Worm (Caenorhabditis elegans) whole organism, L4/young adult: ENCODE results near the gene K02E10.7.

Source experiments
- W03F9.2 ChIP-seq: fragments of 150-350 bp; optimal IDR thresholded peaks from 2 replicates; lab custom pipeline; 2014; ENCODE audit warnings: missing biosample characterization, missing genetic modification characterization
- him-1 ChIP-seq: sonication (generic microtip); optimal IDR thresholded peaks from 2 replicates; lab custom pipeline; 2016; ENCODE audit warnings: missing genotype, missing genetic modification reagents, missing genetic modification characterization, missing compliant biosample characterization

DNA sequence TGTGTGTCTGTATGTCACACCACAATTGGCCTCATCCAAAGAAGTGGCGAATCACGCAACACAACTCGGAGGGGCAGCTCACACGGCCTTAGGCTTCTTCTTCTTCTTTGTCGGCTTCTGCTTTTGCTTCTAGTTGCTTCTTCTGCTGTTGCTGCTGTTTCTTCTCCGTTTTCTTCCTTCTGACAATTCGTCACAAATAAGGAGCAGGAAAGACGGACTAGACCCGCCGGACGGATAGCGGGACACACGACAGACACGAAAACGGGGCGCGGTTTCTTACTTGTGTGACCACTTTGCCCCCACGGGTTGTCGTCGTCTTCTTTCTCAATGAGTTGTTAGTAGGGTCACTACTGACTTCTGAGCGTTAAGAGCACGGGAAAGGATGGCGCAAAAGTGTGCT is 52.2 kb downstream of the K02E10.7 start:
- no peak for TF ChIP-seq W03F9.2 (tag; lab: Kevin White, UChicago)
- TF ChIP-seq him-1 = peak; percentile 3
